Worm (Caenorhabditis elegans) whole organism, late embryonic: ENCODE measurements around the gene F19G12.9.

ENCODE experiments used
- C38D4.7 ChIP-seq: fragments of 200-800 bp; sonication (Bioruptor generic); optimal IDR thresholded peaks from 2 replicates; lab custom pipeline; 2018; ENCODE audit warnings: mild to moderate bottlenecking, missing genetic modification characterization, moderate library complexity, missing compliant biosample characterization
- F13H6.1 ChIP-seq: sonication (generic microtip); optimal IDR thresholded peaks from 2 replicates; lab custom pipeline; 2016; ENCODE audit warnings: missing genetic modification characterization, missing compliant biosample characterization
- K02D7.2 ChIP-seq: sonication (generic microtip); optimal IDR thresholded peaks from 2 replicates; lab custom pipeline; 2017; ENCODE audit warnings: mild to moderate bottlenecking, missing genetic modification characterization, missing compliant biosample characterization
- K09A11.1 ChIP-seq: sonication (generic microtip); optimal IDR thresholded peaks from 2 replicates; lab custom pipeline; 2017; ENCODE audit warnings: antibody characterized with exemption, mild to moderate bottlenecking, missing genetic modification characterization, missing compliant biosample characterization; ENCODE audit not compliant: insufficient read depth
- T23F11.4 ChIP-seq: fragments of 200-800 bp; sonication (Bioruptor generic); optimal IDR thresholded peaks from 2 replicates; lab custom pipeline; 2018; ENCODE audit warnings: mild to moderate bottlenecking, missing genetic modification characterization, missing compliant biosample characterization
- ahr-1 ChIP-seq: sonication (generic microtip); optimal IDR thresholded peaks from 2 replicates; lab custom pipeline; 2016; ENCODE audit warnings: missing genetic modification characterization, missing compliant biosample characterization
- ceh-14 ChIP-seq: sonication (generic microtip); optimal IDR thresholded peaks from 2 replicates; lab custom pipeline; 2016; ENCODE audit warnings: missing genotype, missing genetic modification characterization, missing compliant biosample characterization
- ceh-18 ChIP-seq: sonication (generic microtip); optimal IDR thresholded peaks from 2 replicates; lab custom pipeline; 2016; ENCODE audit warnings: missing genetic modification characterization, missing compliant biosample characterization
- ceh-19 ChIP-seq: fragments of 200-800 bp; sonication (Bioruptor generic); optimal IDR thresholded peaks from 2 replicates; lab custom pipeline; 2018; ENCODE audit warnings: mild to moderate bottlenecking, missing genetic modification characterization, missing compliant biosample characterization
- ceh-30 ChIP-seq: fragments of 150-350 bp; optimal IDR thresholded peaks from 2 replicates; lab custom pipeline; 2014; ENCODE audit warnings: missing biosample characterization, missing genetic modification characterization
- ceh-45 ChIP-seq: fragments of 200-800 bp; sonication (Bioruptor generic); IDR thresholded peaks from 2 replicates; pipeline ENCODE4 v1.3.6; 2022; ENCODE audit warnings: missing genetic modification reagents, missing genetic modification characterization, missing compliant biosample characterization
- elt-2 ChIP-seq: sonication (generic microtip); optimal IDR thresholded peaks from 2 replicates; lab custom pipeline; 2016; ENCODE audit warnings: missing genetic modification reagents, missing genetic modification characterization, missing compliant biosample characterization
- elt-4 ChIP-seq: sonication (generic microtip); optimal IDR thresholded peaks from 2 replicates; lab custom pipeline; 2016; ENCODE audit warnings: missing genetic modification characterization, missing compliant biosample characterization
- fax-1 ChIP-seq: sonication (generic microtip); optimal IDR thresholded peaks from 2 replicates; lab custom pipeline; 2016; ENCODE audit warnings: missing genotype, missing genetic modification characterization, missing compliant biosample characterization
- fkh-6 ChIP-seq: sonication (generic microtip); optimal IDR thresholded peaks from 2 replicates; lab custom pipeline; 2016; ENCODE audit warnings: missing genetic modification characterization, missing compliant biosample characterization
- gmeb-2 ChIP-seq: sonication (generic microtip); optimal IDR thresholded peaks from 2 replicates; lab custom pipeline; 2016; ENCODE audit warnings: missing genetic modification characterization, inconsistent platforms, missing compliant biosample characterization
- hlh-13 ChIP-seq: fragments of 200-800 bp; sonication (Bioruptor generic); optimal IDR thresholded peaks from 2 replicates; lab custom pipeline; 2018; ENCODE audit warnings: mild to moderate bottlenecking, missing genetic modification characterization, missing compliant biosample characterization
- hlh-30 ChIP-seq: sonication (generic microtip); optimal IDR thresholded peaks from 2 replicates; lab custom pipeline; 2017; ENCODE audit warnings: antibody characterized with exemption, missing genetic modification characterization, missing compliant biosample characterization; ENCODE audit not compliant: insufficient read depth
- hlh-6 ChIP-seq: sonication (generic microtip); optimal IDR thresholded peaks from 2 replicates; lab custom pipeline; 2016; ENCODE audit warnings: missing genotype, missing genetic modification characterization, missing compliant biosample characterization
- hlh-8 ChIP-seq: sonication (generic microtip); optimal IDR thresholded peaks from 2 replicates; lab custom pipeline; 2016; ENCODE audit warnings: missing genotype, missing genetic modification characterization, missing compliant biosample characterization
- lin-11 ChIP-seq: fragments of 200-800 bp; sonication (Bioruptor generic); optimal IDR thresholded peaks from 2 replicates; lab custom pipeline; 2018; ENCODE audit warnings: mild to moderate bottlenecking, missing genetic modification characterization, missing compliant biosample characterization
- madf-2 ChIP-seq: sonication (generic microtip); optimal IDR thresholded peaks from 2 replicates; lab custom pipeline; 2017; ENCODE audit warnings: missing genetic modification characterization, missing compliant biosample characterization
- mec-3 ChIP-seq: sonication (generic microtip); optimal IDR thresholded peaks from 2 replicates; lab custom pipeline; 2016; ENCODE audit warnings: borderline replicate concordance, missing genetic modification characterization, missing compliant biosample characterization
- nfya-1 ChIP-seq: sonication (generic microtip); optimal IDR thresholded peaks from 2 replicates; lab custom pipeline; 2017; ENCODE audit warnings: missing genetic modification characterization, mild to moderate bottlenecking, missing compliant biosample characterization, antibody characterized with exemption, moderate library complexity
- nhr-11 ChIP-seq: fragments of 150-350 bp; optimal IDR thresholded peaks from 2 replicates; lab custom pipeline; 2014; ENCODE audit warnings: missing biosample characterization, missing genetic modification characterization
- nhr-232 ChIP-seq: sonication (generic microtip); optimal IDR thresholded peaks from 2 replicates; lab custom pipeline; 2016; ENCODE audit warnings: missing genetic modification characterization, missing compliant biosample characterization
- npax-4 ChIP-seq: sonication (generic microtip); optimal IDR thresholded peaks from 2 replicates; lab custom pipeline; 2016; ENCODE audit warnings: missing genetic modification characterization, missing compliant biosample characterization
- pha-2 ChIP-seq: sonication (generic microtip); optimal IDR thresholded peaks from 2 replicates; lab custom pipeline; 2017; ENCODE audit warnings: mild to moderate bottlenecking, missing genetic modification characterization, missing compliant biosample characterization
- pha-4 ChIP-seq: fragments of 150-350 bp; optimal IDR thresholded peaks from 2 replicates; lab custom pipeline; 2018; ENCODE audit warnings: missing biosample characterization, missing genetic modification reagents, missing genetic modification characterization
- ref-2 ChIP-seq: sonication (generic microtip); optimal IDR thresholded peaks from 2 replicates; lab custom pipeline; 2016; ENCODE audit warnings: missing genetic modification characterization, missing compliant biosample characterization
- rnt-1 ChIP-seq: sonication (generic microtip); optimal IDR thresholded peaks from 2 replicates; lab custom pipeline; 2016; ENCODE audit warnings: missing genetic modification characterization, missing compliant biosample characterization
- sox-2 ChIP-seq: fragments of 200-800 bp; sonication (Bioruptor generic); IDR thresholded peaks from 2 replicates; pipeline ENCODE4 v1.3.6; 2022; ENCODE audit warnings: missing genetic modification reagents, missing genetic modification characterization, missing compliant biosample characterization
- unc-42 ChIP-seq: sonication (generic microtip); optimal IDR thresholded peaks from 2 replicates; lab custom pipeline; 2016; ENCODE audit warnings: missing genotype, missing genetic modification characterization, missing compliant biosample characterization
- unc-55 ChIP-seq: sonication (generic microtip); optimal IDR thresholded peaks from 2 replicates; lab custom pipeline; 2017; ENCODE audit warnings: missing biosample characterization, missing genetic modification reagents, missing genetic modification characterization
- unc-86 ChIP-seq: sonication (generic microtip); optimal IDR thresholded peaks from 2 replicates; lab custom pipeline; 2016; ENCODE audit warnings: missing genetic modification characterization, missing compliant biosample characterization
- zip-5 ChIP-seq: sonication (generic microtip); optimal IDR thresholded peaks from 2 replicates; lab custom pipeline; 2016; ENCODE audit warnings: missing genetic modification characterization, missing compliant biosample characterization

The F19G12.9 gene

DNA sequence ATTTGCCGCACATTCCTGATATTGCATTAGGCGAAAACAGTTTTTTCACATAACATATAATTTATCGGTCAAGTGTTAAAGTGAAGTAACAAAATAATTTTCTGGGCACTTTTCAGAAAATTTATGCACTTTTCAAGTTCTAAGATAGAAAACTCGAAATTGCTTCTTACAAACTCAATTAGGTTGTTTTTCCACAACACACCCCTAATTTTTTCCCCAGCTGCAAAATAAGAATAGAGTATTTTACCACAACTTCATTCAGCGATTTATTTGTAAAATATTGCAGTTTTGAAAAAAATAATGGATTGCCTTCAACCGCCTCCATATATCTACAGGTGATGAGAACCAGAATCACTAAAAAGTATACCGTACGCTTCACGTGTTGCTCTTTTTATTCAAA, 6.2 kb upstream of the F19G12.9 start, which contains the start of gene srh-19:
TSS of gene srh-19 (plus strand) at position 301 of the 400 bp plus-strand sequence.
- no peak for TF ChIP-seq K02D7.2
- no peak for TF ChIP-seq hlh-30 (tag; lab: Kevin White, UChicago)
- no peak for TF ChIP-seq T23F11.4 (GFP tag; lab: Kevin White, UChicago)
- TF ChIP-seq pha-4, result no peak
- TF ChIP-seq elt-2, result no peak
- no peak for TF ChIP-seq unc-86 (tag; lab: Kevin White, UChicago)
- no peak for TF ChIP-seq fkh-6 (tag; lab: Kevin White, UChicago)
- TF ChIP-seq C38D4.7, result no peak
- TF ChIP-seq hlh-6, result no peak

DNA sequence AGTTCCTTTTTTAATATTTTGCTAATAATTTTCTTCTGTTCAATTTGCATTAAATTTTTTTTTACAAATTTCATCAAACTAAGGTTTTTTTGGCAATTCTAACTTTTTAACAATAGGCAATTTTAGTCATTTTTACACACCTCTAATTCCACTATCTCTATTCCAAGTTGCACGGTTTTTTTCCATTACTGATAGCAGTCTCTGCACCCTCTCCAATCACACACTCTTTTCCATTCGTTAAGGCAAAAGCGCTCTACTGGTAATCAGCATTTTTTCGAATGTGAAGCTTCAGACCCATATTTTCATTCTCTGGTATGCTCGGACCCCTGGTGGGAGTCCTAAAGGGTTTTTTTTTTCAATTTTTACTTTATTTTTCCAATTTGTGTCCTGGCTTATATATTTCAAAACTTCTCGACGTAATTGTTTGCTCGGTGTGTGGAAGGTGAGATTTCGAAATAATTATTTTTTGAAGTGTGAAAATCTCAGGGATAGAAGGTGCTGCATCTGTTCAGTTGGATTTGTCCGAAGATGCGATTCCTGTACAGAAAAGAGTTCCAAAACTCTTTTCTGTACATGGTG, 2.1 kb upstream of the F19G12.9 start, which contains the start of the genes F19G12.4 and F19G12.8:
TSS of gene F19G12.4 (plus strand) at position 529 of the 579 bp plus-strand sequence.
TSS of gene F19G12.8 (plus strand) at position 545 of the 579 bp plus-strand sequence.
- TF ChIP-seq F13H6.1 (tag; lab: Kevin White, UChicago), result no peak
- TF ChIP-seq ahr-1 (tag; lab: Kevin White, UChicago), result no peak
- no peak for TF ChIP-seq ceh-19 (GFP tag; lab: Kevin White, UChicago)
- TF ChIP-seq ref-2 (tag; lab: Kevin White, UChicago), result no peak
- no peak for TF ChIP-seq gmeb-2 (tag; lab: Kevin White, UChicago)
- TF ChIP-seq unc-55 (GFP tag; lab: Kevin White, UChicago), result no peak
- no peak for TF ChIP-seq nhr-11 (tag; lab: Kevin White, UChicago)
- no peak for TF ChIP-seq elt-2
- TF ChIP-seq ceh-14 (tag; lab: Kevin White, UChicago), result no peak
- no peak for TF ChIP-seq mec-3
- no peak for TF ChIP-seq C38D4.7
- TF ChIP-seq madf-2 (tag; lab: Kevin White, UChicago), result no peak

DNA sequence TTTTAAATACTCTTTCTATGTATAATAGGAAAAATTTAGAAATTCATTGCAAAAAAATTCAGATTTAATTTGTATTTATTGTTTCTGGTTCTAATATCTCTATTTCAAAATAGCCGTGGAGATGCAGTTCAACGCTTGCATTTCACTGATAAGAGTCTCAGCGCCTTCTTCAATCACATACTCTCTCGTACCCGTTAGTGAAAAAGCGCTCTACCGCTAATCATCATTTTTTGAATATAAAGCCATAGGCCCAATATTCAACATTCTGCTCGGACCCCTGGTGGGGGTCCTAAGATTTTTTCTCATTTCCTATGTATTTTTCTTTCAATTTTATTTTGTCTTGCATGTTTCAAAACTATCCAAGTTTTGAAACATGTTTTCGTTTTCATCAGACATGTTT, 1.5 kb downstream of the F19G12.9 start:
- TF ChIP-seq unc-42 (tag; lab: Kevin White, UChicago), result no peak
- no peak for TF ChIP-seq hlh-13 (GFP tag; lab: Kevin White, UChicago)
- no peak for TF ChIP-seq C38D4.7
- TF ChIP-seq K09A11.1 (tag; lab: Kevin White, UChicago), result no peak
- no peak for TF ChIP-seq elt-4 (tag; lab: Kevin White, UChicago)
- no peak for TF ChIP-seq sox-2 (GFP tag; lab: Robert Waterston, UW)
- TF ChIP-seq ceh-18 (tag; lab: Kevin White, UChicago), result no peak
- TF ChIP-seq ceh-45, result no peak

DNA sequence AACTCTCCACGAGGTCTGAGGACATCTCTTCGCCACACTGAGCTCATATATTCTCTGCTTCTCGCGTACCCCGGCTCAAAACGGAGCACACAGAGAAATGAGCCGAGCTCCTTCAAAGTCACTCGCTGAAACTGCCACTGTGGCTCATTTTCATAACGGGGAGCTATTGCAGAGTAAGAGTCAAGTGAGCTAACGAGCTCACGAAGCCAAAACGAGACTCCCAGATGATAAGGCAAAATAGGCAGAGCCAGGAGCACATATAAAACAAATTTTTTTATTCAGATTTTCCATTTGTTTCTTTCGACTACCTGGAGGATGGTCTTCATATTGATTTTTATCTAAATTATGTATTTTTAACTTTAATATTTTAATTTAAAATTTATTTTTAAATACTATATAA, 5.5 kb downstream of the F19G12.9 start, which contains the start of gene F19G12.3:
TSS of gene F19G12.3 (plus strand) at position 301 of the 400 bp plus-strand sequence.
- no peak for TF ChIP-seq nhr-232 (tag; lab: Kevin White, UChicago)
- TF ChIP-seq gmeb-2 (tag; lab: Kevin White, UChicago), result no peak
- TF ChIP-seq nfya-1, result no peak
- no peak for TF ChIP-seq hlh-8

DNA sequence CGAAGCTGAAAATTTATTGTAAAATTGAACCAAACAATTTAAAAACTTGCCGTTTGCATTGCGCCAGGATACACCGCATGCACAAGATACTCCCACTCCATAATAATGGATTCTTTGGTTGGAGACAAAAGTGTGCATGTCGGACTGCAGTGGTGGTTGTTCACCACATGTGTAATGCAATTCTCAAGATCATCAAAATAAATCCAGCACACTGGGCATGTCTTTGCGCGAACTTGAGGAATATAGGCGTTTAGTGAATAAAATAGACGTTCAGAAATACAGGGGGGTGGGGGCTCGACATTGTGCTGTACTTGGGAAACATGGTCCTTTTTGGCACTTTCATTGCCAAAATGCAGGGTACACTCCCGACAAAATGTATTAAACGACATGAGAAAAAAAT, 7.4 kb downstream of the F19G12.9 start, which contains the start of gene F19G12.11:
TSS of gene F19G12.11 (minus strand) at position 101 of the 400 bp plus-strand sequence.
- TF ChIP-seq rnt-1 (tag; lab: Kevin White, UChicago), result no peak
- TF ChIP-seq sox-2 (GFP tag; lab: Robert Waterston, UW), result no peak
- no peak for TF ChIP-seq pha-2
- TF ChIP-seq unc-42 (tag; lab: Kevin White, UChicago), result no peak
- no peak for TF ChIP-seq zip-5 (tag; lab: Kevin White, UChicago)
- no peak for TF ChIP-seq nhr-232 (tag; lab: Kevin White, UChicago)
- no peak for TF ChIP-seq fax-1 (tag; lab: Kevin White, UChicago)
- TF ChIP-seq hlh-6, result no peak
- no peak for TF ChIP-seq ceh-14 (tag; lab: Kevin White, UChicago)
- no peak for TF ChIP-seq npax-4 (tag; lab: Kevin White, UChicago)
- TF ChIP-seq lin-11 (tag; lab: Kevin White, UChicago), result no peak
- no peak for TF ChIP-seq K09A11.1 (tag; lab: Kevin White, UChicago)
- no peak for TF ChIP-seq mec-3
- no peak for TF ChIP-seq hlh-30 (tag; lab: Kevin White, UChicago)
- no peak for TF ChIP-seq ceh-30 (tag; lab: Kevin White, UChicago)
